Fruit fly (Drosophila melanogaster): Measurements from ENCODE around the gene CG7202.

dm6 chr3L:21482100-21482499 lies 10.5 kb downstream of the CG7202 start:
- TF ChIP-seq ttk (optimal IDR thresholded peaks at IDR 0.05) (no peak), Sin3A (optimal IDR thresholded peaks at IDR 0.05) (no peak), h (optimal IDR thresholded peaks at IDR 0.05) (no peak), psq (optimal IDR thresholded peaks at IDR 0.05) (no peak), Myc (optimal IDR thresholded peaks at IDR 0.05) (no peak)

All from Kc167 (cell line).